Worm (Caenorhabditis elegans) whole organism, late embryonic: ENCODE measurements around the gene lag-1.

Experiments
- ceh-30 ChIP-seq: fragments of 150-350 bp; optimal IDR thresholded peaks from 2 replicates; lab custom pipeline; 2014; ENCODE audit warnings: missing biosample characterization, missing genetic modification characterization
- ceh-31 ChIP-seq: sonication (generic microtip); optimal IDR thresholded peaks from 2 replicates; lab custom pipeline; 2016; ENCODE audit warnings: missing genetic modification characterization, missing compliant biosample characterization
- elt-2 ChIP-seq: sonication (generic microtip); optimal IDR thresholded peaks from 2 replicates; lab custom pipeline; 2016; ENCODE audit warnings: missing genetic modification reagents, missing genetic modification characterization, missing compliant biosample characterization
- elt-4 ChIP-seq: sonication (generic microtip); optimal IDR thresholded peaks from 2 replicates; lab custom pipeline; 2016; ENCODE audit warnings: missing genetic modification characterization, missing compliant biosample characterization
- lin-11 ChIP-seq: fragments of 200-800 bp; sonication (Bioruptor generic); optimal IDR thresholded peaks from 2 replicates; lab custom pipeline; 2018; ENCODE audit warnings: mild to moderate bottlenecking, missing genetic modification characterization, missing compliant biosample characterization
- pag-3 ChIP-seq: sonication (generic microtip); optimal IDR thresholded peaks from 2 replicates; lab custom pipeline; 2016; ENCODE audit warnings: missing compliant biosample characterization, missing genetic modification characterization, borderline replicate concordance
- pqm-1 ChIP-seq: sonication (generic microtip); optimal IDR thresholded peaks from 2 replicates; lab custom pipeline; 2016; ENCODE audit warnings: missing genetic modification characterization, missing compliant biosample characterization
- unc-42 ChIP-seq: sonication (generic microtip); optimal IDR thresholded peaks from 2 replicates; lab custom pipeline; 2016; ENCODE audit warnings: missing genotype, missing genetic modification characterization, missing compliant biosample characterization

DNA sequence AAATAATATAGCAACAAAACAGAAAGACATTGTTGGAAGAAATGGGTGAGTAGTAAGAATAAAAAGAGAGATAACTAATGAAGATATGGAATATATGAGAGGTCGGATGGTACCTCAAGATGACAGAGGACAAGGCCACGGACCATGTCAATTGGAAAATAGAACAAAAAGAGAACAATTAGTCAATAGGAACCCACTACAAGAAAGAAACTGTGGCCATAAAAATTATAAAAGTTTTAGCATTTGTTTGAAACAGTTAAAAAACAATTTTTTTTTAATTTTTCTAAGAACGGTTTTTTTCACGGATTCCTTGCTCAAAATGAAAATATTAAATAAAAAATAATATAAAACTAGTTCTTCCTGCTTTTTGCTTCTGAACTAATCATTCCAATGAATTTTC lies 19.1 kb upstream of the lag-1 start, which contains the start of gene cpg-20:
- TF ChIP-seq elt-4 (tag; lab: Kevin White, UChicago), result no peak
- no peak for TF ChIP-seq ceh-30 (tag; lab: Kevin White, UChicago)
- TF ChIP-seq lin-11 (tag; lab: Kevin White, UChicago), result no peak
- TF ChIP-seq pqm-1 (tag; lab: Kevin White, UChicago), result no peak
- no peak for TF ChIP-seq unc-42 (tag; lab: Kevin White, UChicago)
- TF ChIP-seq elt-2 (tag; lab: Kevin White, UChicago), result no peak
- no peak for TF ChIP-seq ceh-31
- no peak for TF ChIP-seq pag-3 (tag; lab: Kevin White, UChicago)
